Worm (Caenorhabditis elegans) whole organism, L4/young adult: ENCODE results near the gene fah-1.

Source experiments
- W03F9.2 ChIP-seq: fragments of 150-350 bp; optimal IDR thresholded peaks from 2 replicates; lab custom pipeline; 2014; ENCODE audit warnings: missing biosample characterization, missing genetic modification characterization
- dao-5 ChIP-seq: sonication (generic microtip); optimal IDR thresholded peaks from 2 replicates; lab custom pipeline; 2016; ENCODE audit warnings: missing genotype, missing genetic modification characterization, moderate library complexity, missing compliant biosample characterization
- him-1 ChIP-seq: sonication (generic microtip); optimal IDR thresholded peaks from 2 replicates; lab custom pipeline; 2016; ENCODE audit warnings: missing genotype, missing genetic modification reagents, missing genetic modification characterization, missing compliant biosample characterization

The fah-1 gene

ce11 chrX:6450839-6451491 lies 2.2 kb upstream of the fah-1 start, which contains the start of the genes grl-6 and K10C2.6:
Gene grl-6, minus strand, starts transcription at chrX:6450939.
Gene K10C2.6, plus strand, starts transcription at chrX:6451441.
- TF ChIP-seq dao-5 (tag; lab: Kevin White, UChicago): no peak
- TF ChIP-seq him-1 (tag; lab: Kevin White, UChicago): no peak
- no peak for TF ChIP-seq W03F9.2 (tag; lab: Kevin White, UChicago)

ce11 chrX:6446564-6446963 lies 2.2 kb downstream of the fah-1 start, which contains the start of gene asp-14:
Gene asp-14, minus strand, starts transcription at chrX:6446664.
- TF ChIP-seq dao-5 (tag; lab: Kevin White, UChicago): no peak

- TF ChIP-seq dao-5 (tag; lab: Kevin White, UChicago): no peak
- no peak for TF ChIP-seq him-1 (tag; lab: Kevin White, UChicago)
- TF ChIP-seq W03F9.2 (tag; lab: Kevin White, UChicago): no peak
Observed at ce11 chrX:6445239-6445638, 3.5 kb downstream of the fah-1 start.

- TF ChIP-seq dao-5 (tag; lab: Kevin White, UChicago) (no peak), him-1 (tag; lab: Kevin White, UChicago) (no peak)
Observed at ce11 chrX:6443373-6443772, 5.3 kb downstream of the fah-1 start, which contains the start of gene K10C2.7. Gene K10C2.7, minus strand, starts transcription at chrX:6443473.

ce11 chrX:6440464-6440863 lies 8.3 kb downstream of the fah-1 start, which contains the start of gene K10C2.14:
Gene K10C2.14, minus strand, starts transcription at chrX:6440564.
- no peak for TF ChIP-seq W03F9.2 (tag; lab: Kevin White, UChicago)
- no peak for TF ChIP-seq dao-5 (tag; lab: Kevin White, UChicago)
- TF ChIP-seq him-1 (tag; lab: Kevin White, UChicago): no peak

- no peak for TF ChIP-seq dao-5 (tag; lab: Kevin White, UChicago)
- no peak for TF ChIP-seq W03F9.2 (tag; lab: Kevin White, UChicago)
- no peak for TF ChIP-seq him-1 (tag; lab: Kevin White, UChicago)
Observed at ce11 chrX:6437545-6437944, 11.2 kb downstream of the fah-1 start, which contains the start of gene K10C2.8. Gene K10C2.8, minus strand, starts transcription at chrX:6437645.

- TF ChIP-seq dao-5 (tag; lab: Kevin White, UChicago) (no peak), W03F9.2 (tag; lab: Kevin White, UChicago) (no peak), him-1 (tag; lab: Kevin White, UChicago) (no peak)
Observed at ce11 chrX:6435812-6436211, 12.9 kb downstream of the fah-1 start.

- TF ChIP-seq dao-5 (tag; lab: Kevin White, UChicago) (no peak), him-1 (tag; lab: Kevin White, UChicago) (no peak), W03F9.2 (tag; lab: Kevin White, UChicago) (no peak)
Observed at ce11 chrX:6433688-6434087, 15.0 kb downstream of the fah-1 start, which contains the start of gene K10C2.2. Gene K10C2.2, minus strand, starts transcription at chrX:6433788.

- TF ChIP-seq him-1 (tag; lab: Kevin White, UChicago) (no peak), dao-5 (tag; lab: Kevin White, UChicago) (no peak), W03F9.2 (tag; lab: Kevin White, UChicago) (no peak)
Observed at ce11 chrX:6430510-6430909, 18.2 kb downstream of the fah-1 start, which contains the start of gene ctsa-2. Gene ctsa-2, minus strand, starts transcription at chrX:6430610.

- TF ChIP-seq W03F9.2 (tag; lab: Kevin White, UChicago) (no peak), dao-5 (tag; lab: Kevin White, UChicago) (no peak), him-1 (tag; lab: Kevin White, UChicago) (no peak)
Observed at ce11 chrX:6429552-6429951, 19.2 kb downstream of the fah-1 start.

ce11 chrX:6427147-6427546 lies 21.6 kb downstream of the fah-1 start:
- TF ChIP-seq W03F9.2 (tag; lab: Kevin White, UChicago): no peak
- no peak for TF ChIP-seq dao-5 (tag; lab: Kevin White, UChicago)
- no peak for TF ChIP-seq him-1 (tag; lab: Kevin White, UChicago)

ce11 chrX:6420681-6421080 lies 28.0 kb downstream of the fah-1 start, which contains the start of gene K10C2.12:
Gene K10C2.12, minus strand, starts transcription at chrX:6420781.
- no peak for TF ChIP-seq him-1 (tag; lab: Kevin White, UChicago)
- TF ChIP-seq W03F9.2 (tag; lab: Kevin White, UChicago): no peak
- no peak for TF ChIP-seq dao-5 (tag; lab: Kevin White, UChicago)

ce11 chrX:6419113-6419512 lies 29.6 kb downstream of the fah-1 start:
- no peak for TF ChIP-seq him-1 (tag; lab: Kevin White, UChicago)
- TF ChIP-seq W03F9.2 (tag; lab: Kevin White, UChicago): no peak
- TF ChIP-seq dao-5 (tag; lab: Kevin White, UChicago): no peak
